Worm (Caenorhabditis elegans) whole organism, mixed stage, embryonic: ENCODE results near the gene T11B7.5.

Experiments
- lsy-2 ChIP-seq: fragments of 150-350 bp; optimal IDR thresholded peaks from 2 replicates; lab custom pipeline; 2014; ENCODE audit warnings: missing biosample characterization, missing genetic modification characterization
- nhr-12 ChIP-seq: fragments of 150-350 bp; optimal IDR thresholded peaks from 2 replicates; lab custom pipeline; 2014; ENCODE audit warnings: missing biosample characterization, missing genetic modification characterization
- pha-4 ChIP-seq: fragments of 150-350 bp; optimal IDR thresholded peaks from 2 replicates; lab custom pipeline; 2018; ENCODE audit warnings: missing biosample characterization, missing genetic modification reagents, missing genetic modification characterization
- unc-62 ChIP-seq: fragments of 150-350 bp; optimal IDR thresholded peaks from 2 replicates; lab custom pipeline; 2014; ENCODE audit warnings: missing biosample characterization, missing genetic modification reagents, missing genetic modification characterization

ce11 chrIV:8820041-8820440 is 35.8 kb downstream of the T11B7.5 start, which contains the start of gene T28C6.3:
- TF ChIP-seq lsy-2 (no peak), nhr-12 (tag; lab: Kevin White, UChicago) (no peak), unc-62 (GFP tag; lab: Kevin White, UChicago) (no peak), pha-4 (tag; lab: Kevin White, UChicago) (no peak)
